Worm (Caenorhabditis elegans) whole organism, young adult: ENCODE results near the gene F59B1.4.

Source experiments
- B0336.3 ChIP-seq: fragments of 200-800 bp; sonication (Bioruptor generic); IDR thresholded peaks from 2 replicates; pipeline ENCODE4 v1.3.6; 2022; ENCODE audit warnings: missing genetic modification characterization, missing compliant biosample characterization
- F33H1.4 ChIP-seq: fragments of 200-800 bp; sonication (Bioruptor generic); IDR thresholded peaks from 2 replicates; pipeline ENCODE4 v1.3.6; 2022; ENCODE audit warnings: missing genetic modification reagents, missing genetic modification characterization, missing compliant biosample characterization
- Y53G8AR.9 ChIP-seq: fragments of 200-800 bp; sonication (Bioruptor generic); conservative IDR thresholded peaks from 2 replicates; pipeline ENCODE4 v1.3.6; 2022; ENCODE audit warnings: missing genetic modification reagents, missing genetic modification characterization, missing compliant biosample characterization
- cebp-2 ChIP-seq: fragments of 200-800 bp; sonication (Bioruptor generic); IDR thresholded peaks from 2 replicates; pipeline ENCODE4 v1.3.6; 2022; ENCODE audit warnings: missing genetic modification characterization, missing compliant biosample characterization
- chd-7 ChIP-seq: sonication (generic microtip); optimal IDR thresholded peaks from 2 replicates; lab custom pipeline; 2016; ENCODE audit warnings: mild to moderate bottlenecking, missing genetic modification characterization, moderate library complexity, missing compliant biosample characterization
- hlh-12 ChIP-seq: sonication (generic microtip); optimal IDR thresholded peaks from 2 replicates; lab custom pipeline; 2016; ENCODE audit warnings: missing genetic modification characterization, missing compliant biosample characterization
- lin-35 ChIP-seq, 3 experiments: fragments of 150-350 bp in 2 of 3; sonication (generic microtip) in 1 of 3; optimal IDR thresholded peaks; 2 replicates each; lab custom pipeline; 2014 to 2018; ENCODE audit warnings: missing biosample characterization in 3 of 3, missing genetic modification characterization in 3 of 3, missing genetic modification reagents in 3 of 3
- nfya-2 ChIP-seq: fragments of 200-800 bp; sonication (Bioruptor generic); IDR thresholded peaks from 2 replicates; pipeline ENCODE4 v1.3.6; 2022; ENCODE audit warnings: missing genetic modification reagents, missing genetic modification characterization, missing compliant biosample characterization
- nhr-90 ChIP-seq: sonication (generic microtip); optimal IDR thresholded peaks from 2 replicates; lab custom pipeline; 2016; ENCODE audit warnings: missing genotype, mild to moderate bottlenecking, missing genetic modification characterization, missing compliant biosample characterization
- pha-4 ChIP-seq: fragments of 150-350 bp; sonication (generic microtip); optimal IDR thresholded peaks from 2 replicates; lab custom pipeline; 2014; ENCODE audit warnings: missing biosample characterization, missing genetic modification reagents, missing genetic modification characterization

ce11 chrV:3579248-3579647 lies 47.6 kb downstream of the F59B1.4 start:
- TF ChIP-seq cebp-2 (GFP tag; lab: Robert Waterston, UW) (no peak), F33H1.4 (GFP tag; lab: Robert Waterston, UW) (no peak), pha-4 (tag; lab: Kevin White, UChicago) (no peak), nhr-90 (tag; lab: Kevin White, UChicago) (no peak), lin-35 (GFP tag; optimal IDR thresholded peaks at IDR 0.05; lab: Kevin White, UChicago) (no peak), chd-7 (no peak), hlh-12 (tag; lab: Kevin White, UChicago) (no peak), Y53G8AR.9 (GFP tag; lab: Robert Waterston, UW) (no peak), B0336.3 (GFP tag; lab: Robert Waterston, UW) (no peak), nfya-2 (no peak)
